Worm (Caenorhabditis elegans): ENCODE data around the gene srh-76.
A peak's percentile ranks its signal among the peaks of the same experiment; 100 is the strongest.

The srh-76 gene

ce11 chrV:5842507-5843144, 9.0 kb downstream of the srh-76 start:
- TF ChIP-seq efl-1 (optimal IDR thresholded peaks at IDR 0.05), result no peak
- TF ChIP-seq efl-1 (GFP tag; optimal IDR thresholded peaks at IDR 0.05 in 1 of 2), result peak in 1 of 2 experiments; percentile 74
- no peak for TF ChIP-seq nhr-71 (tag; optimal IDR thresholded peaks at IDR 0.05)
- TF ChIP-seq rnt-1 (tag; optimal IDR thresholded peaks at IDR 0.05), result peak; percentile 2
- peak; percentile 66 for TF ChIP-seq nhr-85 (tag)
- TF ChIP-seq snu-23 (GFP tag; optimal IDR thresholded peaks at IDR 0.05), result peak; percentile 1
- peak; percentile 27 for TF ChIP-seq irx-1 (tag; optimal IDR thresholded peaks at IDR 0.05)
- TF ChIP-seq lin-35 (GFP tag; optimal IDR thresholded peaks at IDR 0.05), result peak in 1 of 2 experiments; percentile 55
- TF ChIP-seq nhr-47 (tag; optimal IDR thresholded peaks at IDR 0.05), result no peak
- TF ChIP-seq pax-3 (tag; optimal IDR thresholded peaks at IDR 0.05), result peak; percentile 54

ce11 chrV:5843415-5844337, 10.0 kb downstream of the srh-76 start:
- TF ChIP-seq nhr-71 (tag; optimal IDR thresholded peaks at IDR 0.05), result peak; percentile 87
- peak; percentile 28 for TF ChIP-seq tbx-2 (tag; optimal IDR thresholded peaks at IDR 0.05)
- TF ChIP-seq blmp-1 (tag; optimal IDR thresholded peaks at IDR 0.05), result no peak
- TF ChIP-seq sox-4 (tag; optimal IDR thresholded peaks at IDR 0.05), result peak; percentile 53
- TF ChIP-seq ceh-88 (GFP tag; IDR thresholded peaks at IDR 0.05), result no peak
- peak; percentile 80 for TF ChIP-seq elt-2 (tag; optimal IDR thresholded peaks at IDR 0.05)
- TF ChIP-seq dsc-1 (tag; optimal IDR thresholded peaks at IDR 0.05), result peak; percentile 92
- no peak for TF ChIP-seq ces-1 (GFP tag; optimal IDR thresholded peaks at IDR 0.05)
- TF ChIP-seq jun-1 (tag; optimal IDR thresholded peaks at IDR 0.05), result peak; percentile 57
- peak; percentile 38 for TF ChIP-seq ceh-90 (tag; optimal IDR thresholded peaks at IDR 0.05)
- TF ChIP-seq nhr-47 (tag; optimal IDR thresholded peaks at IDR 0.05), result peak; percentile 65
- peak; percentile 76 for TF ChIP-seq nhr-20 (tag; optimal IDR thresholded peaks at IDR 0.05)
- TF ChIP-seq egl-13 (tag; optimal IDR thresholded peaks at IDR 0.05), result no peak
- peak in 1 of 3 experiments; percentile 5 for TF ChIP-seq ceh-82 (tag; optimal IDR thresholded peaks at IDR 0.05)
- peak; percentile 63 to 72 for TF ChIP-seq lsy-2 (tag; optimal IDR thresholded peaks at IDR 0.05)
- TF ChIP-seq mdl-1 (tag; optimal IDR thresholded peaks at IDR 0.05), result peak in 1 of 2 experiments; percentile 88
- TF ChIP-seq swsn-7 (tag; optimal IDR thresholded peaks at IDR 0.05), result peak; percentile 26
- peak; percentile 65 for TF ChIP-seq snu-23 (GFP tag; optimal IDR thresholded peaks at IDR 0.05)
- peak; percentile 42 for TF ChIP-seq lin-13 (GFP tag; optimal IDR thresholded peaks at IDR 0.05)
- no peak for TF ChIP-seq alr-1 (tag; optimal IDR thresholded peaks at IDR 0.05; ENCODE audit: borderline replicate concordance)
- peak; percentile 11 for TF ChIP-seq xbp-1 (tag; optimal IDR thresholded peaks at IDR 0.05)
- TF ChIP-seq fkh-8 (tag; optimal IDR thresholded peaks at IDR 0.05), result peak; percentile 60
- TF ChIP-seq elt-3 (tag; optimal IDR thresholded peaks at IDR 0.05), result peak in 1 of 6 experiments; percentile 22
- TF ChIP-seq unc-130 (tag; optimal IDR thresholded peaks at IDR 0.05), result peak; percentile 68
- TF ChIP-seq fkh-4 (tag; optimal IDR thresholded peaks at IDR 0.05; ENCODE audit: borderline replicate concordance), result peak; percentile 74
- peak; percentile 48 for TF ChIP-seq skn-1 (tag; optimal IDR thresholded peaks at IDR 0.05)
- peak; percentile 43 for TF ChIP-seq lir-3 (tag; optimal IDR thresholded peaks at IDR 0.05; ENCODE audit: poor library complexity)
- TF ChIP-seq nhr-84 (tag; optimal IDR thresholded peaks at IDR 0.05), result no peak
- peak; percentile 75 for TF ChIP-seq ama-1 (optimal IDR thresholded peaks at IDR 0.05)
- no peak for TF ChIP-seq ets-5 (GFP tag; IDR thresholded peaks at IDR 0.05)
- peak; percentile 78 for TF ChIP-seq lin-14 (GFP tag; optimal IDR thresholded peaks at IDR 0.05)
- TF ChIP-seq C16A3.4 (tag; optimal IDR thresholded peaks at IDR 0.05), result peak; percentile 8
- peak; percentile 83 for TF ChIP-seq rnt-1 (tag; optimal IDR thresholded peaks at IDR 0.05)
- no peak for TF ChIP-seq aha-1 (tag; optimal IDR thresholded peaks at IDR 0.05)
- peak; percentile 14 for TF ChIP-seq nhr-90 (tag; optimal IDR thresholded peaks at IDR 0.05; ENCODE audit: poor library complexity)
- peak in 1 of 2 experiments; percentile 36 for TF ChIP-seq ztf-11 (tag; optimal IDR thresholded peaks at IDR 0.05)
- TF ChIP-seq vab-15 (tag; optimal IDR thresholded peaks at IDR 0.05), result no peak
- peak; percentile 3 to 12 for TF ChIP-seq efl-1 (optimal IDR thresholded peaks at IDR 0.05)
- TF ChIP-seq efl-1 (GFP tag; optimal IDR thresholded peaks at IDR 0.05 in 1 of 2), result peak in 1 of 2 experiments; percentile 92
- TF ChIP-seq ztf-4 (tag; optimal IDR thresholded peaks at IDR 0.05), result peak; percentile 47
- TF ChIP-seq nhr-19 (GFP tag; conservative IDR thresholded peaks at IDR 0.05), result peak; percentile 64
- no peak for TF ChIP-seq unc-98 (GFP tag; IDR thresholded peaks at IDR 0.05)

Measured in whole organism, L1 larva.